Fruit fly (Drosophila melanogaster): ENCODE data around the gene inaF-A.
A peak's percentile ranks its signal among the peaks of the same experiment; 100 is the strongest.

inaF-A gene

DNA sequence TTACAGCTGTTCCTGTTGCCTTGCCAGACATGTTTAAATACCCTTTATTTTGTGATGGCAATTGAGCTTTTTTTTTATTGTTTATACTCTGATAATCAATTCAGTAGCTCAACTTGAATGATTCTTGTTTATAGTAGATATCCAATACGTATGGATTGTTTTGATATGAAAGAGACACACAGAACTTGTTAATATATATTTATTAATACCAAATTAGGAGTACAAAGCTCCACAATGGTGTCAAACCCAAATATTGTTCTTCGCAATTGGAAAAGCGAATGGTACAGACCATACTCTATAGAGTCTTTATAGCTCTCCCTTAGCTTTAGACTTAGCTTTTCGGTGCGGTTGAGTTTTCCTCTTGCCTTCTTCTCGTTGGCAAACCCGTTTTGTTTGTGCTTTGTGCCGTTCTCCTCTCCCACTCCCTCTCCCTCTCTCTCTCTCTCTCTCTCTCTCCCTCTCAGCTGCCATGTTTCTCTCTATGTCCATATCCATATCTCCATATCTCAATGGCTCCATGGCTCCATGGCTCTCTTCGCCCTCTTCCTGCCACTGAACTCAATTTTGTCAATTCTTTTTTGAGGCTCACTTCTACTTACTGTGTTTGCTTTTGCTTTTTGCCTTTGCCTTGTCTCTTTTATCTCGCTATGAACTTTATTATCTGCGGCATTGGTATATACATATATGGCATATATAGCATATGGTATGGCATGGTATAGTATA, 47.6 kb downstream of the inaF-A start (continued):
- TF ChIP-seq lbe (GFP tag; optimal IDR thresholded peaks at IDR 0.05), result no peak
- TF ChIP-seq HmgZ (tag; optimal IDR thresholded peaks at IDR 0.05), result peak; percentile 33
- peak; percentile 24 for TF ChIP-seq grau (tag; optimal IDR thresholded peaks at IDR 0.05)
- TF ChIP-seq Awh (GFP tag; IDR thresholded peaks at IDR 0.05), result no peak
- TF ChIP-seq usp (GFP tag; optimal IDR thresholded peaks at IDR 0.05), result no peak
- no peak for TF ChIP-seq CG4730 (GFP tag; IDR thresholded peaks at IDR 0.05)
- peak; percentile 6 for TF ChIP-seq CG18262 (tag; optimal IDR thresholded peaks at IDR 0.05)
- peak; percentile 52 for TF ChIP-seq CTCF (GFP tag; optimal IDR thresholded peaks at IDR 0.05)
- TF ChIP-seq CG32767 (GFP tag; IDR thresholded peaks at IDR 0.05), result no peak
- TF ChIP-seq dpn (GFP tag; optimal IDR thresholded peaks at IDR 0.05), result peak in 1 of 2 experiments; percentile 11
- TF ChIP-seq org-1 (GFP tag; optimal IDR thresholded peaks at IDR 0.05), result no peak
- TF ChIP-seq ATbp (GFP tag; optimal IDR thresholded peaks at IDR 0.05), result peak; percentile 73
- peak; percentile 28; the same call in 1 of the 2 replicates for TF ChIP-seq Adf1 (GFP tag; IDR thresholded peaks at IDR 0.05)
- no peak for TF ChIP-seq Myb (GFP tag; optimal IDR thresholded peaks at IDR 0.05)
- TF ChIP-seq prd (optimal IDR thresholded peaks at IDR 0.05), result no peak
- no peak for TF ChIP-seq prd (GFP tag; IDR thresholded peaks at IDR 0.05)
- no peak for TF ChIP-seq CG11504 (tag; optimal IDR thresholded peaks at IDR 0.05)
- peak; percentile 80 for TF ChIP-seq CG34376 (GFP tag; optimal IDR thresholded peaks at IDR 0.05)
- no peak for TF ChIP-seq unpg (GFP tag; optimal IDR thresholded peaks at IDR 0.05)
- TF ChIP-seq eyg (GFP tag; optimal IDR thresholded peaks at IDR 0.05), result peak; percentile 51
- peak; percentile 69; the same call in 1 of the 2 replicates for TF ChIP-seq CG32532 (GFP tag; IDR thresholded peaks at IDR 0.05)
- no peak for TF ChIP-seq ro (GFP tag; IDR thresholded peaks at IDR 0.05)
- TF ChIP-seq CG15479 (GFP tag; optimal IDR thresholded peaks at IDR 0.05), result no peak
- TF ChIP-seq PHDP (tag; optimal IDR thresholded peaks at IDR 0.05), result peak; percentile 24
- no peak for TF ChIP-seq CG10366 (GFP tag; IDR thresholded peaks at IDR 0.05)
- no peak for TF ChIP-seq HLH54F (GFP tag; optimal IDR thresholded peaks at IDR 0.05)
- no peak for TF ChIP-seq Dip2 (GFP tag; IDR thresholded peaks at IDR 0.05)
- no peak for TF ChIP-seq CG10274 (GFP tag; optimal IDR thresholded peaks at IDR 0.05)
- TF ChIP-seq tin (GFP tag; optimal IDR thresholded peaks at IDR 0.05), result no peak
- peak; percentile 52 for TF ChIP-seq CG3163 (GFP tag; optimal IDR thresholded peaks at IDR 0.05)
- peak; percentile 55 for TF ChIP-seq CG31365 (tag; optimal IDR thresholded peaks at IDR 0.05)
- TF ChIP-seq ham (GFP tag; IDR thresholded peaks at IDR 0.05), result no peak
- TF ChIP-seq Dfd (GFP tag; optimal IDR thresholded peaks at IDR 0.05), result no peak
- no peak for TF ChIP-seq maf-S (GFP tag; optimal IDR thresholded peaks at IDR 0.05)
- peak; percentile 46 for TF ChIP-seq CG12299 (tag; optimal IDR thresholded peaks at IDR 0.05)
- peak; percentile 4 for TF ChIP-seq ftz-f1 (GFP tag; optimal IDR thresholded peaks at IDR 0.05)
- TF ChIP-seq CG17802 (tag; optimal IDR thresholded peaks at IDR 0.05), result no peak
- TF ChIP-seq sqz (GFP tag; optimal IDR thresholded peaks at IDR 0.05), result peak; percentile 86
- peak; percentile 32 for TF ChIP-seq CG12219 (GFP tag; optimal IDR thresholded peaks at IDR 0.05)
- peak; percentile 60 for TF ChIP-seq CG10431 (GFP tag; optimal IDR thresholded peaks at IDR 0.05)
- no peak for TF ChIP-seq D19B (GFP tag; optimal IDR thresholded peaks at IDR 0.05)
- no peak for TF ChIP-seq croc (GFP tag; conservative IDR thresholded peaks at IDR 0.05)
- no peak for TF ChIP-seq CG12391 (tag; optimal IDR thresholded peaks at IDR 0.05)
- TF ChIP-seq Fer1 (GFP tag; optimal IDR thresholded peaks at IDR 0.05), result peak; percentile 83
- no peak for TF ChIP-seq hkb (optimal IDR thresholded peaks at IDR 0.05)
- peak; percentile 56 for TF ChIP-seq hkb (GFP tag; IDR thresholded peaks at IDR 0.05)
- TF ChIP-seq CG17186 (GFP tag; optimal IDR thresholded peaks at IDR 0.05), result no peak
- TF ChIP-seq Sox100B (GFP tag; optimal IDR thresholded peaks at IDR 0.05), result peak; percentile 25
- TF ChIP-seq esg (GFP tag; conservative IDR thresholded peaks at IDR 0.05), result no peak
- no peak for TF ChIP-seq bab2 (GFP tag; optimal IDR thresholded peaks at IDR 0.05)
- no peak for TF ChIP-seq Ets65A (GFP tag)
- TF ChIP-seq CG4404 (GFP tag; IDR thresholded peaks at IDR 0.05), result no peak

Data from whole organism, embryonic.